Fruit fly (Drosophila melanogaster) Kc167 (cell line): ENCODE data around the gene CtsK1.

Experiments used
- Myc ChIP-seq: fragments of >200 bp; optimal IDR thresholded peaks from 2 replicates; lab custom pipeline; 2017; ENCODE audit warnings: missing external identifiers
- Sin3A ChIP-seq: fragments of >200 bp; optimal IDR thresholded peaks from 2 replicates; lab custom pipeline; 2018; ENCODE audit warnings: missing external identifiers
- h ChIP-seq: fragments of >200 bp; optimal IDR thresholded peaks from 3 replicates; lab custom pipeline; 2018; ENCODE audit warnings: missing external identifiers
- insv ChIP-seq: fragments of >200 bp; optimal IDR thresholded peaks from 3 replicates; lab custom pipeline; 2018; ENCODE audit warnings: missing external identifiers
- psq ChIP-seq: fragments of >200 bp; optimal IDR thresholded peaks from 2 replicates; lab custom pipeline; 2017; ENCODE audit warnings: missing external identifiers
- ttk ChIP-seq: sonication (Bioruptor generic); optimal IDR thresholded peaks from 2 replicates; lab custom pipeline; 2017; ENCODE audit warnings: missing external identifiers

DNA sequence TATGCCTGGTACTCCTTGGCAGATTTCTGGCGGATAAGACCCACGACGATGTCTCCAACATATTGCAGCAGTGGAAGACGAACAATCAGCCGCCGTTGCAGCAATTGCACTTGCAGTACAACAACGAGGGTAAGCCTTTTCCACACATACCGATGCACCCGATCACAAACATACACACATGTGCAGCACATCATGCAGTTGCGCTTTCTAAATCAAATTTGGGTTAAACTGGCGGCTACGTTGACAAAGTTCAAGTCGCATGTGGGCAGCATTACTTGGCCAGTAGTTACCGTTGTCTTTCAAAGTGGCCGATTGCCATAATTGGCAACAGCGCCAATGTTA is 28.6 kb upstream of the CtsK1 start:
- TF ChIP-seq psq: no peak
- no peak for TF ChIP-seq insv (lab: Kevin White, UChicago)
- no peak for TF ChIP-seq Sin3A (lab: Kevin White, UChicago)
- TF ChIP-seq h (lab: Kevin White, UChicago): no peak
- no peak for TF ChIP-seq Myc (lab: Kevin White, UChicago)
- no peak for TF ChIP-seq ttk (lab: Kevin White, UChicago)
